Fruit fly (Drosophila melanogaster) whole organism, embryonic: ENCODE measurements around the gene CG12017.

ENCODE experiments used
- Atf6 ChIP-seq: fragments of 200-800 bp; sonication (Bioruptor generic); IDR thresholded peaks from 2 replicates; pipeline ENCODE4 v1.3.6; 2022; ENCODE audit warnings: missing biosample characterization, missing genetic modification characterization
- Blimp-1 ChIP-seq: fragments of 200-800 bp; sonication (Bioruptor generic); optimal IDR thresholded peaks from 3 replicates; lab custom pipeline; 2018; ENCODE audit warnings: missing biosample characterization, missing genetic modification characterization, mild to moderate bottlenecking, moderate library complexity, missing genetic modification reagents
- Bteb2 ChIP-seq: fragments of 200-800 bp; sonication (Bioruptor generic); optimal IDR thresholded peaks from 2 replicates; lab custom pipeline; 2016; ENCODE audit warnings: missing biosample characterization, missing genetic modification characterization
- CG12744 ChIP-seq: fragments of 200-800 bp; sonication (Bioruptor generic); optimal IDR thresholded peaks from 2 replicates; lab custom pipeline; 2016; ENCODE audit warnings: missing biosample characterization, missing genetic modification characterization
- CG13775 ChIP-seq: fragments of 200-800 bp; sonication (Bioruptor generic); optimal IDR thresholded peaks from 3 replicates; lab custom pipeline; 2017; ENCODE audit warnings: missing biosample characterization, mild to moderate bottlenecking, missing genetic modification characterization
- CG13894 ChIP-seq: fragments of 200-800 bp; sonication (Bioruptor generic); optimal IDR thresholded peaks from 3 replicates; lab custom pipeline; 2018; ENCODE audit warnings: missing biosample characterization, mild to moderate bottlenecking, missing genetic modification characterization, moderate library complexity
- CG14050 ChIP-seq: fragments of 200-800 bp; sonication (Bioruptor generic); IDR thresholded peaks from 3 replicates; pipeline ENCODE4 v1.3.6; 2022; ENCODE audit warnings: missing biosample characterization, missing genetic modification characterization
- CG15073 ChIP-seq: fragments of 200-800 bp; sonication (Bioruptor generic); optimal IDR thresholded peaks from 2 replicates; lab custom pipeline; 2016; ENCODE audit warnings: missing biosample characterization, missing genetic modification characterization
- CG15601 ChIP-seq: fragments of 200-800 bp; sonication (Bioruptor generic); optimal IDR thresholded peaks from 3 replicates; lab custom pipeline; 2019; ENCODE audit warnings: missing biosample characterization, mild to moderate bottlenecking, missing genetic modification characterization, moderate library complexity
- CG17186 ChIP-seq: fragments of 200-800 bp; sonication (Bioruptor generic); optimal IDR thresholded peaks from 3 replicates; lab custom pipeline; 2017; ENCODE audit warnings: missing biosample characterization, missing genetic modification reagents, missing genetic modification characterization
- CG17328 ChIP-seq: fragments of 200-800 bp; sonication (Bioruptor generic); IDR thresholded peaks from 2 replicates; pipeline ENCODE4 v1.3.6; 2022; ENCODE audit warnings: missing biosample characterization, missing genetic modification characterization
- CG17829 ChIP-seq: fragments of 200-800 bp; optimal IDR thresholded peaks from 2 replicates; lab custom pipeline; 2019; ENCODE audit warnings: missing biosample characterization, mild to moderate bottlenecking, missing genetic modification characterization, moderate library complexity
- CG1792 ChIP-seq: fragments of 200-800 bp; sonication (Bioruptor generic); optimal IDR thresholded peaks from 2 replicates; lab custom pipeline; 2016; ENCODE audit warnings: missing biosample characterization, missing genetic modification characterization
- CG2202 ChIP-seq: fragments of 200-800 bp; sonication (Bioruptor generic); optimal IDR thresholded peaks from 2 replicates; lab custom pipeline; 2018; ENCODE audit warnings: missing biosample characterization, mild to moderate bottlenecking, missing genetic modification characterization
- CG9215 ChIP-seq: fragments of 200-800 bp; sonication (Bioruptor generic); IDR thresholded peaks from 2 replicates; pipeline ENCODE4 v1.3.6; 2022; ENCODE audit warnings: missing biosample characterization, missing genetic modification characterization
- CG9437 ChIP-seq: fragments of 200-800 bp; sonication (Bioruptor generic); optimal IDR thresholded peaks from 2 replicates; lab custom pipeline; 2018; ENCODE audit warnings: missing biosample characterization, mild to moderate bottlenecking, missing genetic modification characterization
- CG9727 ChIP-seq: fragments of 200-800 bp; sonication (Bioruptor generic); optimal IDR thresholded peaks from 3 replicates; lab custom pipeline; 2017; ENCODE audit warnings: missing biosample characterization, mild to moderate bottlenecking, missing genetic modification characterization
- Ets65A ChIP-seq: fragments of 200-800 bp; sonication (Bioruptor generic); peaks from one replicate; lab custom pipeline; 2016; ENCODE audit warnings: missing biosample characterization, missing genetic modification characterization
- Fer2 ChIP-seq: fragments of 200-800 bp; sonication (Bioruptor generic); optimal IDR thresholded peaks from 2 replicates; lab custom pipeline; 2018; ENCODE audit warnings: missing biosample characterization, mild to moderate bottlenecking, missing genetic modification characterization, moderate library complexity
- HLH54F ChIP-seq: fragments of 200-800 bp; sonication (Bioruptor generic); optimal IDR thresholded peaks from 3 replicates; lab custom pipeline; 2016; ENCODE audit warnings: missing biosample characterization, missing genetic modification characterization
- Hand ChIP-seq: fragments of 200-800 bp; sonication (Bioruptor generic); optimal IDR thresholded peaks from 2 replicates; lab custom pipeline; 2017; ENCODE audit warnings: mild to moderate bottlenecking, missing biosample characterization, missing genetic modification reagents, missing genetic modification characterization
- Hr78 ChIP-seq, 2 experiments: fragments of 200-800 bp in 1 of 2; fragments of >200 bp in 1 of 2; sonication (Bioruptor generic) in 1 of 2; optimal IDR thresholded peaks; 2 replicates each; lab custom pipeline; 2017 to 2019; ENCODE audit warnings: missing biosample characterization in 2 of 2, missing genetic modification characterization in 2 of 2, mild to moderate bottlenecking in 1 of 2, moderate library complexity in 1 of 2
- Mrtf ChIP-seq: fragments of 200-800 bp; sonication (Bioruptor generic); IDR thresholded peaks from 3 replicates; pipeline ENCODE4 v1.3.6; 2022; ENCODE audit warnings: missing biosample characterization, missing genetic modification characterization
- NK7.1 ChIP-seq: fragments of 200-800 bp; sonication (Bioruptor generic); optimal IDR thresholded peaks from 3 replicates; lab custom pipeline; 2016; ENCODE audit warnings: missing biosample characterization, missing genetic modification characterization
- Optix ChIP-seq: fragments of 200-800 bp; sonication (Bioruptor generic); IDR thresholded peaks from 3 replicates; pipeline ENCODE4 v1.3.6; 2022; ENCODE audit warnings: missing biosample characterization, missing genetic modification characterization
- cg ChIP-seq: fragments of 200-800 bp; sonication (Bioruptor generic); optimal IDR thresholded peaks from 3 replicates; lab custom pipeline; 2019; ENCODE audit warnings: missing biosample characterization, mild to moderate bottlenecking, missing genetic modification characterization, moderate library complexity
- exex ChIP-seq: fragments of 200-800 bp; sonication (Bioruptor generic); optimal IDR thresholded peaks from 4 replicates; lab custom pipeline; 2018; ENCODE audit warnings: missing biosample characterization, mild to moderate bottlenecking, missing genetic modification characterization, moderate library complexity
- fd96Cb ChIP-seq: fragments of 200-800 bp; sonication (Bioruptor generic); optimal IDR thresholded peaks from 2 replicates; lab custom pipeline; 2018; ENCODE audit warnings: missing biosample characterization, mild to moderate bottlenecking, missing genetic modification characterization, moderate library complexity
- hb ChIP-seq: fragments of 200-800 bp; sonication (Bioruptor generic); IDR thresholded peaks from 3 replicates; pipeline ENCODE4 v1.3.6; 2022; ENCODE audit warnings: missing biosample characterization, missing genetic modification characterization; ENCODE audit not compliant: partially characterized antibody
- kni ChIP-seq: fragments of 200-800 bp; sonication (Bioruptor generic); optimal IDR thresholded peaks from 3 replicates; lab custom pipeline; 2017; ENCODE audit warnings: mild to moderate bottlenecking, missing biosample characterization, missing genetic modification reagents, missing genetic modification characterization
- mld ChIP-seq: fragments of 200-800 bp; sonication (Bioruptor generic); IDR thresholded peaks from 3 replicates; pipeline ENCODE4 v1.3.6; 2022; ENCODE audit warnings: missing biosample characterization, missing genetic modification characterization; ENCODE audit not compliant: partially characterized antibody
- odd ChIP-seq: fragments of 200-800 bp; sonication (Bioruptor generic); optimal IDR thresholded peaks from 2 replicates; lab custom pipeline; 2017; ENCODE audit warnings: missing biosample characterization, mild to moderate bottlenecking, missing genetic modification characterization
- pnt ChIP-seq: fragments of 200-800 bp; sonication (Bioruptor generic); optimal IDR thresholded peaks from 3 replicates; lab custom pipeline; 2016; ENCODE audit warnings: missing biosample characterization, missing genetic modification characterization
- sima ChIP-seq: fragments of 200-800 bp; sonication (Bioruptor generic); optimal IDR thresholded peaks from 2 replicates; lab custom pipeline; 2016; ENCODE audit warnings: missing biosample characterization, missing genetic modification characterization
- tin ChIP-seq: fragments of 200-800 bp; sonication (Bioruptor generic); optimal IDR thresholded peaks from 3 replicates; lab custom pipeline; 2016; ENCODE audit warnings: missing biosample characterization, missing genetic modification characterization
- unc-4 ChIP-seq: fragments of 200-800 bp; sonication (Bioruptor generic); IDR thresholded peaks from 2 replicates; pipeline ENCODE4 v1.3.6; 2022; ENCODE audit warnings: missing biosample characterization, missing genetic modification characterization; ENCODE audit not compliant: partially characterized antibody
- wdn ChIP-seq: fragments of 200-800 bp; sonication (Bioruptor generic); IDR thresholded peaks from 2 replicates; pipeline ENCODE4 v1.3.6; 2022; ENCODE audit warnings: missing biosample characterization, missing genetic modification characterization
- wor ChIP-seq: fragments of 200-800 bp; sonication (Bioruptor generic); IDR thresholded peaks from 2 replicates; pipeline ENCODE4 v1.3.6; 2022; ENCODE audit warnings: missing biosample characterization, missing genetic modification characterization

Gene CG12017

DNA sequence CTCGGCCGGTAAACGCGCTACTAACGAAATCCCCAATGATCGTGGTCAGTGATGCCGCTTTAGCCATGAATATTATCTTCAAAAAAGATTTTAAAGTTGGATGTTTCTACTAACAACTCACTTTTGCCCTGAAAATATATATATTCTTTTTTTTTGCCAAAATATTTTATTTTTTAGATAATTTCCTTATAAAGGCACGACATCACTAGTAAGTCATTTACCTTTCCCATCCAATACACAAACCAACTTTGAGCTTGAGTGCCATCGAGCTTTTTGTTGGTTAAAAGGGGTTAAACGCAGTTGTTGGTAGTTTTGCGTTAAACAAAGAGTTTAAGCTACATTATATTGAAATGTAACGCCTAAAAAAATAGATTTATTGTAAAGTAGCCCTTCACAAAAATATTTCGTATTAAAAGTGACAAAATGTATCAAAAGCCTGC, 23.1 kb downstream of the CG12017 start, which contains the start of gene CG14968 (continued):
- no peak for TF ChIP-seq unc-4 (GFP tag; lab: Robert Waterston, UW)
- peak; percentile 89 for TF ChIP-seq Fer2
- peak; percentile 73 for TF ChIP-seq exex
- TF ChIP-seq Blimp-1 (GFP tag; lab: Kevin White, UChicago) = peak; percentile 95
- TF ChIP-seq kni (GFP tag; lab: Kevin White, UChicago) = peak; percentile 30
- TF ChIP-seq Ets65A (GFP tag; lab: Kevin White, UChicago) = peak; percentile 92
- TF ChIP-seq HLH54F (GFP tag; lab: Kevin White, UChicago) = peak; percentile 77
- TF ChIP-seq CG12744 = peak; percentile 62
- TF ChIP-seq NK7.1 (GFP tag; lab: Kevin White, UChicago) = peak; percentile 69
- TF ChIP-seq fd96Cb (tag; lab: Kevin White, UChicago) = peak; percentile 94
- peak; percentile 96 for TF ChIP-seq CG17328
- TF ChIP-seq Optix = peak; percentile 85
- TF ChIP-seq Hr78 (GFP tag; optimal IDR thresholded peaks at IDR 0.05; lab: Kevin White, UChicago) = peak in 1 of 2 experiments; percentile 78
- TF ChIP-seq CG9727 (GFP tag; lab: Kevin White, UChicago) = peak; percentile 85
- peak; percentile 88 for TF ChIP-seq odd
- peak; percentile 83 for TF ChIP-seq CG9437 (GFP tag; lab: Kevin White, UChicago)
- TF ChIP-seq sima (GFP tag; lab: Kevin White, UChicago) = peak; percentile 69
- peak; percentile 45 for TF ChIP-seq CG15073 (GFP tag; lab: Kevin White, UChicago)
- TF ChIP-seq wdn (GFP tag; lab: Robert Waterston, UW) = peak; percentile 92
- TF ChIP-seq CG14050 (GFP tag; lab: Robert Waterston, UW) = peak; percentile 97
- TF ChIP-seq tin = peak; percentile 89
- peak; percentile 84 for TF ChIP-seq CG9215 (GFP tag; lab: Robert Waterston, UW)
- peak; percentile 94 for TF ChIP-seq CG13894 (tag; lab: Kevin White, UChicago)
- peak; percentile 89 for TF ChIP-seq CG15601 (tag; lab: Kevin White, UChicago)
- TF ChIP-seq CG17829 (tag; lab: Kevin White, UChicago) = peak; percentile 91
- TF ChIP-seq CG13775 (GFP tag; lab: Kevin White, UChicago) = peak; percentile 88
- TF ChIP-seq CG2202 (tag; lab: Kevin White, UChicago) = peak; percentile 73
- peak; percentile 94 for TF ChIP-seq Mrtf
- TF ChIP-seq Atf6 (GFP tag; lab: Robert Waterston, UW) = peak; percentile 97
- TF ChIP-seq Bteb2 (GFP tag; lab: Kevin White, UChicago) = peak; percentile 90
- no peak for TF ChIP-seq mld (GFP tag; lab: Robert Waterston, UW)
- TF ChIP-seq wor (GFP tag; lab: Robert Waterston, UW) = peak; percentile 87
- no peak for TF ChIP-seq hb (GFP tag; lab: Robert Waterston, UW)
- peak; percentile 76 for TF ChIP-seq CG1792
- TF ChIP-seq Hand (GFP tag; lab: Kevin White, UChicago) = peak; percentile 86
- TF ChIP-seq cg (GFP tag; lab: Kevin White, UChicago) = no peak
- no peak for TF ChIP-seq CG17186 (GFP tag; lab: Kevin White, UChicago)
- TF ChIP-seq pnt (GFP tag; lab: Kevin White, UChicago) = peak; percentile 19
